Fruit fly (Drosophila melanogaster) whole organism, prepupa: ENCODE data around the gene LysB.

Experiments used
- CG10631 ChIP-seq: fragments of 200-800 bp; sonication (Bioruptor generic); optimal IDR thresholded peaks from 2 replicates; lab custom pipeline; 2016; ENCODE audit warnings: missing biosample characterization, missing genetic modification characterization
- CG10669 ChIP-seq: fragments of 200-800 bp; sonication (Bioruptor generic); optimal IDR thresholded peaks from 3 replicates; lab custom pipeline; 2018; ENCODE audit warnings: missing biosample characterization, mild to moderate bottlenecking, missing genetic modification characterization, moderate library complexity
- CG11902 ChIP-seq: fragments of 200-800 bp; sonication (Bioruptor generic); optimal IDR thresholded peaks from 3 replicates; lab custom pipeline; 2016; ENCODE audit warnings: missing biosample characterization, missing genetic modification characterization
- CG15336 ChIP-seq: fragments of 200-800 bp; sonication (Bioruptor generic); IDR thresholded peaks from 2 replicates; pipeline ENCODE4 v1.3.6; 2022; ENCODE audit warnings: missing biosample characterization, missing genetic modification characterization
- CG1621 ChIP-seq: fragments of 200-800 bp; sonication (Bioruptor generic); optimal IDR thresholded peaks from 3 replicates; lab custom pipeline; 2018; ENCODE audit warnings: missing biosample characterization, mild to moderate bottlenecking, missing genetic modification characterization
- CG16779 ChIP-seq: fragments of 200-800 bp; sonication (Bioruptor generic); optimal IDR thresholded peaks from 3 replicates; lab custom pipeline; 2017; ENCODE audit warnings: missing biosample characterization, mild to moderate bottlenecking, missing genetic modification characterization
- CG31627 ChIP-seq: fragments of 200-800 bp; sonication (Bioruptor generic); optimal IDR thresholded peaks from 3 replicates; lab custom pipeline; 2016; ENCODE audit warnings: missing biosample characterization, missing genetic modification characterization
- CG32006 ChIP-seq: fragments of 200-800 bp; sonication (Bioruptor generic); optimal IDR thresholded peaks from 3 replicates; lab custom pipeline; 2017; ENCODE audit warnings: missing biosample characterization, mild to moderate bottlenecking, missing genetic modification characterization
- CG3919 ChIP-seq: fragments of 200-800 bp; sonication (Bioruptor generic); optimal IDR thresholded peaks from 3 replicates; lab custom pipeline; 2016; ENCODE audit warnings: missing biosample characterization, missing genetic modification characterization
- CG4318 ChIP-seq: fragments of 200-800 bp; sonication (Bioruptor generic); optimal IDR thresholded peaks from 3 replicates; lab custom pipeline; 2017; ENCODE audit warnings: missing biosample characterization, mild to moderate bottlenecking, missing genetic modification characterization
- CG6163 ChIP-seq: fragments of 200-800 bp; sonication (Bioruptor generic); IDR thresholded peaks from 3 replicates; pipeline ENCODE4 v1.3.6; 2022; ENCODE audit warnings: missing biosample characterization, missing genetic modification characterization
- CG6276 ChIP-seq: fragments of 200-800 bp; sonication (Bioruptor generic); optimal IDR thresholded peaks from 2 replicates; lab custom pipeline; 2017; ENCODE audit warnings: missing biosample characterization, mild to moderate bottlenecking, missing genetic modification characterization
- CG7368 ChIP-seq: fragments of 200-800 bp; sonication (Bioruptor generic); optimal IDR thresholded peaks from 3 replicates; lab custom pipeline; 2016; ENCODE audit warnings: missing biosample characterization, missing genetic modification characterization
- CG8119 ChIP-seq: fragments of 200-800 bp; sonication (Bioruptor generic); IDR thresholded peaks from 3 replicates; pipeline ENCODE4 v1.3.6; 2022; ENCODE audit warnings: missing biosample characterization, missing genetic modification characterization
- CG8319 ChIP-seq: fragments of 200-800 bp; sonication (Bioruptor generic); optimal IDR thresholded peaks from 3 replicates; lab custom pipeline; 2016; ENCODE audit warnings: missing biosample characterization, missing genetic modification characterization
- CG8632 ChIP-seq: fragments of 200-800 bp; sonication (Bioruptor generic); optimal IDR thresholded peaks from 3 replicates; lab custom pipeline; 2016; ENCODE audit warnings: missing biosample characterization, missing genetic modification characterization
- CG9139 ChIP-seq: fragments of 200-800 bp; sonication (Bioruptor generic); optimal IDR thresholded peaks from 3 replicates; lab custom pipeline; 2017; ENCODE audit warnings: missing biosample characterization, mild to moderate bottlenecking, missing genetic modification characterization
- Eip75B ChIP-seq: fragments of 200-800 bp; sonication (Bioruptor generic); optimal IDR thresholded peaks from 3 replicates; lab custom pipeline; 2016; ENCODE audit warnings: missing biosample characterization, missing genetic modification characterization
- Eip78C ChIP-seq: fragments of 200-800 bp; sonication (Bioruptor generic); peaks from one replicate; lab custom pipeline; 2016; ENCODE audit warnings: missing biosample characterization, missing genetic modification characterization
- Eip93F ChIP-seq: fragments of 200-800 bp; sonication (Bioruptor generic); optimal IDR thresholded peaks from 2 replicates; lab custom pipeline; 2016; ENCODE audit warnings: missing biosample characterization, mild to moderate bottlenecking, missing genetic modification characterization
- Gug ChIP-seq: fragments of 200-800 bp; sonication (Bioruptor generic); IDR thresholded peaks from 2 replicates; pipeline ENCODE4 v1.3.6; 2022; ENCODE audit warnings: missing biosample characterization, missing genetic modification characterization
- Hr38 ChIP-seq: sonication (Bioruptor generic); optimal IDR thresholded peaks from 2 replicates; lab custom pipeline; 2016; ENCODE audit warnings: missing biosample characterization, missing genetic modification characterization
- Lpt ChIP-seq: fragments of 200-800 bp; sonication (Bioruptor generic); optimal IDR thresholded peaks from 3 replicates; lab custom pipeline; 2016; ENCODE audit warnings: missing biosample characterization, missing genetic modification characterization
- OdsH ChIP-seq: fragments of 200-800 bp; sonication (Bioruptor generic); optimal IDR thresholded peaks from 3 replicates; lab custom pipeline; 2016; ENCODE audit warnings: missing biosample characterization, missing genetic modification characterization
- Smox ChIP-seq: fragments of 200-800 bp; sonication (Bioruptor generic); optimal IDR thresholded peaks from 3 replicates; lab custom pipeline; 2016; ENCODE audit warnings: missing biosample characterization, missing genetic modification characterization
- Sox102F ChIP-seq: fragments of 200-800 bp; sonication (Bioruptor generic); optimal IDR thresholded peaks from 2 replicates; lab custom pipeline; 2016; ENCODE audit warnings: missing biosample characterization, mild to moderate bottlenecking, missing genetic modification characterization
- achi ChIP-seq: fragments of 200-800 bp; sonication (Bioruptor generic); optimal IDR thresholded peaks from 3 replicates; lab custom pipeline; 2016; ENCODE audit warnings: missing biosample characterization, missing genetic modification characterization
- acj6 ChIP-seq: fragments of 200-800 bp; sonication (Bioruptor generic); optimal IDR thresholded peaks from 3 replicates; lab custom pipeline; 2016; ENCODE audit warnings: missing biosample characterization, missing genetic modification characterization
- dac ChIP-seq: fragments of 200-800 bp; sonication (Bioruptor generic); optimal IDR thresholded peaks from 2 replicates; lab custom pipeline; 2017; ENCODE audit warnings: missing biosample characterization, mild to moderate bottlenecking, missing genetic modification characterization
- dsx ChIP-seq: fragments of 200-800 bp; optimal IDR thresholded peaks from 3 replicates; lab custom pipeline; 2019; ENCODE audit warnings: missing biosample characterization, mild to moderate bottlenecking, missing genetic modification characterization, moderate library complexity; ENCODE audit not compliant: poor library complexity, severe bottlenecking
- eg ChIP-seq: fragments of 200-800 bp; sonication (Bioruptor generic); IDR thresholded peaks from 3 replicates; pipeline ENCODE4 v1.3.6; 2022; ENCODE audit warnings: missing biosample characterization, missing genetic modification characterization
- fd59A ChIP-seq: fragments of 200-800 bp; sonication (Bioruptor generic); optimal IDR thresholded peaks from 2 replicates; lab custom pipeline; 2017; ENCODE audit warnings: missing biosample characterization, mild to moderate bottlenecking, missing genetic modification characterization, missing genetic modification reagents
- fd85E ChIP-seq: fragments of 200-800 bp; sonication (Bioruptor generic); optimal IDR thresholded peaks from 3 replicates; lab custom pipeline; 2016; ENCODE audit warnings: missing biosample characterization, missing genetic modification characterization
- fkh ChIP-seq: fragments of 200-800 bp; sonication (Bioruptor generic); optimal IDR thresholded peaks from 3 replicates; lab custom pipeline; 2017; ENCODE audit warnings: missing biosample characterization, mild to moderate bottlenecking, missing genetic modification characterization, moderate library complexity
- net ChIP-seq: fragments of 200-800 bp; sonication (Bioruptor generic); optimal IDR thresholded peaks from 3 replicates; lab custom pipeline; 2016; ENCODE audit warnings: missing biosample characterization, missing genetic modification characterization
- pdm3 ChIP-seq: fragments of 200-800 bp; sonication (Bioruptor generic); optimal IDR thresholded peaks from 3 replicates; lab custom pipeline; 2016; ENCODE audit warnings: missing biosample characterization, missing genetic modification characterization
- salr ChIP-seq, 2 experiments: fragments of 200-800 bp; sonication (Bioruptor generic); optimal IDR thresholded peaks; 3 replicates each; lab custom pipeline; 2016 to 2018; ENCODE audit warnings: missing biosample characterization in 2 of 2, missing genetic modification characterization in 2 of 2, mild to moderate bottlenecking in 1 of 2
- svp ChIP-seq: fragments of 200-800 bp; sonication (Bioruptor generic); peaks from one replicate; lab custom pipeline; 2016; ENCODE audit warnings: missing biosample characterization, missing genetic modification characterization
- topi ChIP-seq: fragments of 200-800 bp; sonication (Bioruptor generic); optimal IDR thresholded peaks from 3 replicates; lab custom pipeline; 2016; ENCODE audit warnings: missing biosample characterization, missing genetic modification characterization
- vri ChIP-seq: fragments of 200-800 bp; sonication (Bioruptor generic); optimal IDR thresholded peaks from 3 replicates; lab custom pipeline; 2016; ENCODE audit warnings: missing biosample characterization, mild to moderate bottlenecking, missing genetic modification characterization

LysB gene

dm6 chr3L:1216460-1216859 lies 9.3 kb downstream of the LysB start (continued):
- TF ChIP-seq dsx (no peak), Lpt (GFP tag; lab: Kevin White, UChicago) (no peak), pdm3 (GFP tag; lab: Kevin White, UChicago) (no peak), vri (GFP tag; lab: Kevin White, UChicago) (no peak), Eip75B (GFP tag; lab: Kevin White, UChicago) (no peak), Sox102F (GFP tag; lab: Kevin White, UChicago) (no peak), net (GFP tag; lab: Kevin White, UChicago) (no peak), CG4318 (GFP tag; lab: Kevin White, UChicago) (peak; percentile 46), CG32006 (peak; percentile 72), fkh (no peak), CG31627 (no peak), CG9139 (GFP tag; lab: Kevin White, UChicago) (no peak), Eip78C (peak; percentile 6), CG8119 (GFP tag; lab: Robert Waterston, UW) (peak; percentile 54; the same call in 2 of the 3 replicates), Eip93F (GFP tag; lab: Kevin White, UChicago) (no peak), eg (GFP tag; lab: Robert Waterston, UW) (peak; percentile 62), CG15336 (peak; percentile 64), CG8632 (GFP tag; lab: Kevin White, UChicago) (no peak), Hr38 (GFP tag; lab: Kevin White, UChicago) (no peak), OdsH (GFP tag; lab: Kevin White, UChicago) (no peak), CG10669 (GFP tag; lab: Kevin White, UChicago) (no peak), dac (GFP tag; lab: Kevin White, UChicago) (peak; percentile 17), CG10631 (GFP tag; lab: Kevin White, UChicago) (no peak), achi (no peak), CG6163 (GFP tag; lab: Robert Waterston, UW) (peak; percentile 45; the same call in 2 of the 3 replicates), topi (GFP tag; lab: Kevin White, UChicago) (no peak), CG3919 (GFP tag; lab: Kevin White, UChicago) (no peak), svp (GFP tag; lab: Kevin White, UChicago) (peak; percentile 10), CG11902 (GFP tag; lab: Kevin White, UChicago) (no peak), acj6 (no peak), CG6276 (GFP tag; lab: Kevin White, UChicago) (peak; percentile 26), fd85E (GFP tag; lab: Kevin White, UChicago) (no peak)

dm6 chr3L:1218596-1218995 lies 11.4 kb downstream of the LysB start, which contains the start of gene LysP:
Gene LysP (minus strand): TSS chr3L:1218696.
- no peak for TF ChIP-seq CG7368
- peak; percentile 32 for TF ChIP-seq svp (GFP tag; lab: Kevin White, UChicago)
- no peak for TF ChIP-seq CG31627
- no peak for TF ChIP-seq Gug (GFP tag; lab: Robert Waterston, UW)
- no peak for TF ChIP-seq Smox (GFP tag; lab: Kevin White, UChicago)
- TF ChIP-seq Sox102F (GFP tag; lab: Kevin White, UChicago): no peak
- TF ChIP-seq CG3919 (GFP tag; lab: Kevin White, UChicago): no peak
- TF ChIP-seq, all 60 proteins: peak for 1

dm6 chr3L:1227303-1227797 lies 20.2 kb downstream of the LysB start, which contains the start of gene LysS:
Gene LysS (plus strand): TSS chr3L:1227747.
- TF ChIP-seq Gug (GFP tag; lab: Robert Waterston, UW): no peak
- TF ChIP-seq pdm3 (GFP tag; lab: Kevin White, UChicago): no peak
- no peak for TF ChIP-seq CG7368
- no peak for TF ChIP-seq CG10631 (GFP tag; lab: Kevin White, UChicago)
- TF ChIP-seq, all 60 proteins: peak for 0

dm6 chr3L:1232582-1232981 lies 25.4 kb downstream of the LysB start, which contains the start of gene CG33965:
Gene CG33965 (plus strand): TSS chr3L:1232882.
- TF ChIP-seq Eip93F (GFP tag; lab: Kevin White, UChicago): no peak
- no peak for TF ChIP-seq fkh
- no peak for TF ChIP-seq CG10631 (GFP tag; lab: Kevin White, UChicago)
- no peak for TF ChIP-seq OdsH (GFP tag; lab: Kevin White, UChicago)
- no peak for TF ChIP-seq topi (GFP tag; lab: Kevin White, UChicago)
- TF ChIP-seq net (GFP tag; lab: Kevin White, UChicago): no peak
- TF ChIP-seq Gug (GFP tag; lab: Robert Waterston, UW): no peak
- no peak for TF ChIP-seq CG1621
- TF ChIP-seq Eip78C: no peak
- TF ChIP-seq CG8319 (GFP tag; lab: Kevin White, UChicago): no peak
- no peak for TF ChIP-seq CG4318 (GFP tag; lab: Kevin White, UChicago)
- TF ChIP-seq salr (GFP tag; optimal IDR thresholded peaks at IDR 0.05; lab: Kevin White, UChicago): no peak
- TF ChIP-seq CG16779 (tag; lab: Kevin White, UChicago): no peak
- TF ChIP-seq fd59A (GFP tag; lab: Kevin White, UChicago): no peak
